Worm (Caenorhabditis elegans) whole organism, L2 larva: Measurements from ENCODE around the gene mam-5.

ENCODE experiments used
- C34F6.9 ChIP-seq: fragments of 150-350 bp; optimal IDR thresholded peaks from 2 replicates; lab custom pipeline; 2014; ENCODE audit warnings: missing biosample characterization, missing genetic modification characterization
- F13H6.1 ChIP-seq: sonication (generic microtip); optimal IDR thresholded peaks from 2 replicates; lab custom pipeline; 2016; ENCODE audit warnings: missing genetic modification characterization, missing compliant biosample characterization
- R02D3.7 ChIP-seq: fragments of 150-350 bp; optimal IDR thresholded peaks from 2 replicates; lab custom pipeline; 2014; ENCODE audit warnings: missing biosample characterization, missing genetic modification characterization
- ZK546.5 ChIP-seq: sonication (generic microtip); optimal IDR thresholded peaks from 2 replicates; lab custom pipeline; 2017; ENCODE audit warnings: missing biosample characterization, missing genetic modification characterization
- alr-1 ChIP-seq: fragments of 150-350 bp; optimal IDR thresholded peaks from 2 replicates; lab custom pipeline; 2014; ENCODE audit warnings: missing biosample characterization, missing genetic modification characterization
- aly-2 ChIP-seq: fragments of 150-350 bp; optimal IDR thresholded peaks from 2 replicates; lab custom pipeline; 2014; ENCODE audit warnings: missing biosample characterization, missing genetic modification characterization
- crh-2 ChIP-seq: sonication (generic microtip); optimal IDR thresholded peaks from 2 replicates; lab custom pipeline; 2017; ENCODE audit warnings: missing biosample characterization, missing genetic modification characterization
- dmd-4 ChIP-seq: sonication (generic microtip); optimal IDR thresholded peaks from 2 replicates; lab custom pipeline; 2017; ENCODE audit warnings: missing biosample characterization, missing genetic modification characterization
- egl-27 ChIP-seq: sonication (generic microtip); optimal IDR thresholded peaks from 3 replicates; lab custom pipeline; 2017; ENCODE audit warnings: missing biosample characterization, missing genetic modification reagents, missing genetic modification characterization
- elt-1 ChIP-seq: fragments of 150-350 bp; optimal IDR thresholded peaks from 2 replicates; lab custom pipeline; 2014; ENCODE audit warnings: missing biosample characterization, missing genetic modification characterization
- elt-3 ChIP-seq: sonication (generic microtip); optimal IDR thresholded peaks from 2 replicates; lab custom pipeline; 2017; ENCODE audit warnings: missing biosample characterization, missing genetic modification characterization
- fos-1 ChIP-seq: fragments of 150-350 bp; optimal IDR thresholded peaks from 2 replicates; lab custom pipeline; 2014; ENCODE audit warnings: missing biosample characterization, missing genetic modification characterization
- gmeb-1 ChIP-seq: fragments of 150-350 bp; optimal IDR thresholded peaks from 2 replicates; lab custom pipeline; 2014; ENCODE audit warnings: missing biosample characterization, missing genetic modification characterization
- lin-11 ChIP-seq: fragments of 150-350 bp; sonication (generic microtip); optimal IDR thresholded peaks from 2 replicates; lab custom pipeline; 2014; ENCODE audit warnings: missing biosample characterization, missing genetic modification characterization, inconsistent platforms, mixed read lengths
- lin-13 ChIP-seq: fragments of 150-350 bp; optimal IDR thresholded peaks from 2 replicates; lab custom pipeline; 2014; ENCODE audit warnings: missing biosample characterization, missing genetic modification reagents, missing genetic modification characterization
- mbf-1 ChIP-seq: sonication (generic microtip); optimal IDR thresholded peaks from 2 replicates; lab custom pipeline; 2017; ENCODE audit warnings: missing biosample characterization, missing genetic modification characterization
- nhr-10 ChIP-seq: sonication (generic microtip); optimal IDR thresholded peaks from 2 replicates; lab custom pipeline; 2017; ENCODE audit warnings: missing biosample characterization, missing genetic modification characterization
- nhr-11 ChIP-seq: fragments of 150-350 bp; optimal IDR thresholded peaks from 2 replicates; lab custom pipeline; 2014; ENCODE audit warnings: missing biosample characterization, missing genetic modification characterization
- nhr-12 ChIP-seq: fragments of 150-350 bp; optimal IDR thresholded peaks from 2 replicates; lab custom pipeline; 2014; ENCODE audit warnings: missing biosample characterization, missing genetic modification characterization
- nhr-129 ChIP-seq: fragments of 150-350 bp; optimal IDR thresholded peaks from 2 replicates; lab custom pipeline; 2014; ENCODE audit warnings: missing biosample characterization, missing genetic modification characterization
- nhr-21 ChIP-seq: fragments of 150-350 bp; optimal IDR thresholded peaks from 2 replicates; lab custom pipeline; 2014; ENCODE audit warnings: missing biosample characterization, missing genetic modification characterization
- nhr-23 ChIP-seq: fragments of 150-350 bp; optimal IDR thresholded peaks from 2 replicates; lab custom pipeline; 2014; ENCODE audit warnings: missing biosample characterization, missing genetic modification reagents, missing genetic modification characterization
- nhr-25 ChIP-seq: fragments of 150-350 bp; sonication (generic microtip); optimal IDR thresholded peaks from 3 replicates; lab custom pipeline; 2014; ENCODE audit warnings: missing biosample characterization, missing genetic modification characterization
- sem-4 ChIP-seq: fragments of 150-350 bp; optimal IDR thresholded peaks from 2 replicates; lab custom pipeline; 2014; ENCODE audit warnings: missing biosample characterization, missing genetic modification reagents, missing genetic modification characterization
- sma-3 ChIP-seq: sonication (generic microtip); optimal IDR thresholded peaks from 2 replicates; lab custom pipeline; 2016; ENCODE audit warnings: missing genetic modification reagents, missing genetic modification characterization, missing compliant biosample characterization
- sma-9 ChIP-seq, 2 experiments: fragments of 150-350 bp in 1 of 2; sonication (generic microtip) in 1 of 2; optimal IDR thresholded peaks; 2 replicates each; lab custom pipeline; 2014 to 2016; ENCODE audit warnings: missing genetic modification characterization in 2 of 2, mild to moderate bottlenecking in 1 of 2, missing biosample characterization in 1 of 2, missing compliant biosample characterization in 1 of 2, missing genetic modification reagents in 1 of 2, moderate library complexity in 1 of 2
- snpc-4 ChIP-seq: fragments of 150-350 bp; optimal IDR thresholded peaks from 2 replicates; lab custom pipeline; 2014; ENCODE audit warnings: missing biosample characterization, missing genetic modification characterization
- unc-39 ChIP-seq: fragments of 150-350 bp; optimal IDR thresholded peaks from 2 replicates; lab custom pipeline; 2014; ENCODE audit warnings: missing biosample characterization, missing genetic modification characterization
- unc-55 ChIP-seq: fragments of 150-350 bp; sonication (generic microtip); optimal IDR thresholded peaks from 3 replicates; lab custom pipeline; 2014; ENCODE audit warnings: missing biosample characterization, missing genetic modification reagents, missing genetic modification characterization
- unc-62 ChIP-seq: fragments of 150-350 bp; optimal IDR thresholded peaks from 2 replicates; lab custom pipeline; 2014; ENCODE audit warnings: missing biosample characterization, missing genetic modification reagents, missing genetic modification characterization
- zag-1 ChIP-seq: fragments of 150-350 bp; optimal IDR thresholded peaks from 2 replicates; lab custom pipeline; 2014; ENCODE audit warnings: missing biosample characterization, missing genetic modification characterization
- ztf-1 ChIP-seq: fragments of 200-800 bp; sonication (Bioruptor generic); conservative IDR thresholded peaks from 2 replicates; pipeline ENCODE4 v1.3.6; 2022; ENCODE audit warnings: missing genetic modification characterization, missing compliant biosample characterization
- ztf-4 ChIP-seq: fragments of 150-350 bp; optimal IDR thresholded peaks from 2 replicates; lab custom pipeline; 2014; ENCODE audit warnings: missing biosample characterization, missing genetic modification characterization

The mam-5 gene

ce11 chrV:9926240-9926639, 26.3 kb upstream of the mam-5 start, which contains the start of gene C50H2.13:
TSS of gene C50H2.13 (plus strand) at chrV:9926540.
- TF ChIP-seq fos-1 (no peak), crh-2 (tag; lab: Kevin White, UChicago) (no peak), sma-3 (GFP tag; lab: Kevin White, UChicago) (no peak), nhr-23 (tag; lab: Kevin White, UChicago) (no peak), C34F6.9 (tag; lab: Kevin White, UChicago) (no peak), ztf-1 (GFP tag; lab: Robert Waterston, UW) (no peak), ZK546.5 (tag; lab: Kevin White, UChicago) (no peak), dmd-4 (no peak), mbf-1 (no peak), sma-9 (GFP tag; optimal IDR thresholded peaks at IDR 0.05; lab: Kevin White, UChicago) (no peak), sma-9 (tag; optimal IDR thresholded peaks at IDR 0.05; lab: Kevin White, UChicago) (no peak), elt-1 (tag; lab: Kevin White, UChicago) (no peak), sem-4 (tag; lab: Kevin White, UChicago) (no peak), ztf-4 (no peak)

ce11 chrV:9927381-9927780, 25.1 kb upstream of the mam-5 start:
- TF ChIP-seq zag-1 (tag; lab: Kevin White, UChicago) (no peak), nhr-25 (tag; lab: Kevin White, UChicago) (no peak), fos-1 (no peak), egl-27 (no peak), crh-2 (tag; lab: Kevin White, UChicago) (no peak), aly-2 (tag; lab: Kevin White, UChicago) (no peak), nhr-129 (no peak), C34F6.9 (tag; lab: Kevin White, UChicago) (no peak), nhr-21 (tag; lab: Kevin White, UChicago) (no peak)

- TF ChIP-seq crh-2 (tag; lab: Kevin White, UChicago) (peak; percentile 22), gmeb-1 (peak; percentile 37), fos-1 (peak; percentile 50), zag-1 (tag; lab: Kevin White, UChicago) (no peak), F13H6.1 (tag; lab: Kevin White, UChicago) (no peak)
- TF ChIP-seq, all 48 proteins: peak for 3
Observed at ce11 chrV:9927954-9928353, 24.5 kb upstream of the mam-5 start.

- peak; percentile 70 for TF ChIP-seq unc-55 (GFP tag; lab: Kevin White, UChicago)
- TF ChIP-seq nhr-21 (tag; lab: Kevin White, UChicago), result peak; percentile 9
- TF ChIP-seq aly-2 (tag; lab: Kevin White, UChicago), result no peak
- no peak for TF ChIP-seq nhr-10 (tag; lab: Kevin White, UChicago)
- no peak for TF ChIP-seq nhr-25 (tag; lab: Kevin White, UChicago)
- no peak for TF ChIP-seq fos-1
- peak; percentile 51 for TF ChIP-seq lin-11
- TF ChIP-seq gmeb-1, result peak; percentile 83
- peak; percentile 1 for TF ChIP-seq lin-13 (GFP tag; lab: Kevin White, UChicago)
- TF ChIP-seq sma-3 (GFP tag; lab: Kevin White, UChicago), result no peak
- no peak for TF ChIP-seq dmd-4
- peak; percentile 52 for TF ChIP-seq nhr-129
- TF ChIP-seq egl-27, result no peak
- peak; percentile 54 for TF ChIP-seq R02D3.7
- TF ChIP-seq, all 48 proteins: peak for 7
Observed at ce11 chrV:9930612-9931065, 21.9 kb upstream of the mam-5 start, which contains the start of the genes rmh-2 and suds-3. TSS of gene rmh-2 (minus strand) at chrV:9930775. TSS of gene suds-3 (plus strand) at chrV:9931015.

ce11 chrV:9937435-9937834, 15.1 kb upstream of the mam-5 start, which contains the start of gene srj-33:
TSS of gene srj-33 (minus strand) at chrV:9937535.
- TF ChIP-seq lin-13 (GFP tag; lab: Kevin White, UChicago) (no peak), elt-3 (tag; lab: Kevin White, UChicago) (no peak), snpc-4 (tag; lab: Kevin White, UChicago) (no peak)

ce11 chrV:9943039-9943438, 9.5 kb upstream of the mam-5 start, which contains the start of gene fipr-12:
TSS of gene fipr-12 (plus strand) at chrV:9943339.
- TF ChIP-seq nhr-11 (tag; lab: Kevin White, UChicago) (no peak), nhr-21 (tag; lab: Kevin White, UChicago) (no peak), alr-1 (tag; lab: Kevin White, UChicago) (no peak), egl-27 (no peak), crh-2 (tag; lab: Kevin White, UChicago) (no peak), nhr-12 (tag; lab: Kevin White, UChicago) (no peak), C34F6.9 (tag; lab: Kevin White, UChicago) (no peak), unc-39 (tag; lab: Kevin White, UChicago) (no peak), unc-62 (GFP tag; lab: Kevin White, UChicago) (no peak), nhr-129 (no peak)
